Fruit fly (Drosophila melanogaster) whole organism, embryonic: Measurements from ENCODE around the gene CG43354.
A peak's percentile ranks its signal among the peaks of the same experiment; 100 is the strongest.

Source experiments
- Atf-2 ChIP-seq: fragments of 200-800 bp; sonication (Bioruptor generic); optimal IDR thresholded peaks from 2 replicates; lab custom pipeline; 2016; ENCODE audit warnings: missing biosample characterization, missing genetic modification characterization
- BEAF-32 ChIP-seq: fragments of 200-800 bp; sonication (Bioruptor generic); optimal IDR thresholded peaks from 3 replicates; lab custom pipeline; 2017; ENCODE audit warnings: missing biosample characterization, missing genetic modification characterization, mild to moderate bottlenecking, moderate library complexity, missing genetic modification reagents
- Blimp-1 ChIP-seq: fragments of 200-800 bp; sonication (Bioruptor generic); optimal IDR thresholded peaks from 3 replicates; lab custom pipeline; 2018; ENCODE audit warnings: missing biosample characterization, missing genetic modification characterization, mild to moderate bottlenecking, moderate library complexity, missing genetic modification reagents
- CG10366 ChIP-seq: fragments of 200-800 bp; sonication (Bioruptor generic); IDR thresholded peaks from 2 replicates; pipeline ENCODE4 v1.3.6; 2022; ENCODE audit warnings: missing biosample characterization, missing genetic modification characterization
- CG11723 ChIP-seq: fragments of 200-800 bp; sonication (Bioruptor generic); optimal IDR thresholded peaks from 2 replicates; lab custom pipeline; 2017; ENCODE audit warnings: missing biosample characterization, mild to moderate bottlenecking, missing genetic modification characterization
- CG12744 ChIP-seq: fragments of 200-800 bp; sonication (Bioruptor generic); optimal IDR thresholded peaks from 2 replicates; lab custom pipeline; 2016; ENCODE audit warnings: missing biosample characterization, missing genetic modification characterization
- CG13775 ChIP-seq: fragments of 200-800 bp; sonication (Bioruptor generic); optimal IDR thresholded peaks from 3 replicates; lab custom pipeline; 2017; ENCODE audit warnings: missing biosample characterization, mild to moderate bottlenecking, missing genetic modification characterization
- CG16813 ChIP-seq: fragments of 200-800 bp; sonication (Bioruptor generic); IDR thresholded peaks from 3 replicates; pipeline ENCODE4 v1.3.6; 2022; ENCODE audit warnings: missing biosample characterization, missing genetic modification characterization; ENCODE audit not compliant: partially characterized antibody
- CG16863 ChIP-seq: fragments of 200-800 bp; sonication (Bioruptor generic); optimal IDR thresholded peaks from 3 replicates; lab custom pipeline; 2016; ENCODE audit warnings: missing biosample characterization, missing genetic modification characterization
- CG17328 ChIP-seq: fragments of 200-800 bp; sonication (Bioruptor generic); IDR thresholded peaks from 2 replicates; pipeline ENCODE4 v1.3.6; 2022; ENCODE audit warnings: missing biosample characterization, missing genetic modification characterization
- CG17385 ChIP-seq: fragments of 200-800 bp; sonication (Bioruptor generic); optimal IDR thresholded peaks from 3 replicates; lab custom pipeline; 2018; ENCODE audit warnings: missing biosample characterization, mild to moderate bottlenecking, missing genetic modification characterization
- CG2129 ChIP-seq: fragments of 200-800 bp; sonication (Bioruptor generic); IDR thresholded peaks from 2 replicates; pipeline ENCODE4 v1.3.6; 2022; ENCODE audit warnings: missing biosample characterization, missing genetic modification characterization; ENCODE audit not compliant: partially characterized antibody
- CG3281 ChIP-seq: fragments of 200-800 bp; sonication (Bioruptor generic); optimal IDR thresholded peaks from 3 replicates; lab custom pipeline; 2017; ENCODE audit warnings: missing biosample characterization, mild to moderate bottlenecking, missing genetic modification characterization
- CG4282 ChIP-seq: fragments of 200-800 bp; sonication (Bioruptor generic); optimal IDR thresholded peaks from 2 replicates; lab custom pipeline; 2016; ENCODE audit warnings: missing biosample characterization, missing genetic modification characterization
- CG4730 ChIP-seq: fragments of 200-800 bp; sonication (Bioruptor generic); IDR thresholded peaks from 2 replicates; pipeline ENCODE4 v1.3.6; 2022; ENCODE audit warnings: missing biosample characterization, missing genetic modification characterization
- CG4820 ChIP-seq: fragments of 200-800 bp; sonication (Bioruptor generic); optimal IDR thresholded peaks from 3 replicates; lab custom pipeline; 2016; ENCODE audit warnings: missing biosample characterization, missing genetic modification characterization
- CG6654 ChIP-seq: fragments of 200-800 bp; sonication (Bioruptor generic); optimal IDR thresholded peaks from 2 replicates; lab custom pipeline; 2017; ENCODE audit warnings: missing biosample characterization, mild to moderate bottlenecking, missing genetic modification characterization
- CG6791 ChIP-seq: fragments of 200-800 bp; sonication (Bioruptor generic); IDR thresholded peaks from 3 replicates; pipeline ENCODE4 v1.3.6; 2022; ENCODE audit warnings: missing biosample characterization, missing genetic modification characterization; ENCODE audit not compliant: partially characterized antibody
- CG8359 ChIP-seq: fragments of 200-800 bp; sonication (Bioruptor generic); optimal IDR thresholded peaks from 2 replicates; lab custom pipeline; 2017; ENCODE audit warnings: missing biosample characterization, mild to moderate bottlenecking, missing genetic modification characterization, borderline replicate concordance
- CG8388 ChIP-seq: fragments of 200-800 bp; sonication (Bioruptor generic); optimal IDR thresholded peaks from 2 replicates; lab custom pipeline; 2019; ENCODE audit warnings: missing biosample characterization, mild to moderate bottlenecking, missing genetic modification characterization, moderate library complexity
- CG9437 ChIP-seq: fragments of 200-800 bp; sonication (Bioruptor generic); optimal IDR thresholded peaks from 2 replicates; lab custom pipeline; 2018; ENCODE audit warnings: missing biosample characterization, mild to moderate bottlenecking, missing genetic modification characterization
- CG9727 ChIP-seq: fragments of 200-800 bp; sonication (Bioruptor generic); optimal IDR thresholded peaks from 3 replicates; lab custom pipeline; 2017; ENCODE audit warnings: missing biosample characterization, mild to moderate bottlenecking, missing genetic modification characterization
- CG9797 ChIP-seq: fragments of 200-800 bp; sonication (Bioruptor generic); optimal IDR thresholded peaks from 3 replicates; lab custom pipeline; 2018; ENCODE audit warnings: missing biosample characterization, mild to moderate bottlenecking, missing genetic modification characterization
- CHES-1-like ChIP-seq: fragments of 200-800 bp; sonication (Bioruptor generic); optimal IDR thresholded peaks from 2 replicates; lab custom pipeline; 2016; ENCODE audit warnings: missing biosample characterization, missing genetic modification characterization
- Dip3 ChIP-seq: fragments of 200-800 bp; sonication (Bioruptor generic); optimal IDR thresholded peaks from 3 replicates; lab custom pipeline; 2016; ENCODE audit warnings: missing biosample characterization, missing genetic modification characterization
- E2f1 ChIP-seq: fragments of 200-800 bp; sonication (Bioruptor generic); IDR thresholded peaks from 2 replicates; pipeline ENCODE4 v1.3.6; 2022; ENCODE audit warnings: missing biosample characterization, missing genetic modification characterization
- HLH3B ChIP-seq: fragments of 200-800 bp; sonication (Bioruptor generic); IDR thresholded peaks from 2 replicates; pipeline ENCODE4 v1.3.6; 2022; ENCODE audit warnings: missing biosample characterization, missing genetic modification characterization
- HmgZ ChIP-seq: fragments of 200-800 bp; sonication (Bioruptor generic); optimal IDR thresholded peaks from 2 replicates; lab custom pipeline; 2018; ENCODE audit warnings: missing biosample characterization, mild to moderate bottlenecking, missing genetic modification characterization
- Hr78 ChIP-seq, 2 experiments: fragments of 200-800 bp in 1 of 2; fragments of >200 bp in 1 of 2; sonication (Bioruptor generic) in 1 of 2; optimal IDR thresholded peaks; 2 replicates each; lab custom pipeline; 2017 to 2019; ENCODE audit warnings: missing biosample characterization in 2 of 2, missing genetic modification characterization in 2 of 2, mild to moderate bottlenecking in 1 of 2, moderate library complexity in 1 of 2
- Jarid2 ChIP-seq: fragments of 200-800 bp; sonication (Bioruptor generic); optimal IDR thresholded peaks from 3 replicates; lab custom pipeline; 2017; ENCODE audit warnings: mild to moderate bottlenecking, missing biosample characterization, missing genetic modification reagents, missing genetic modification characterization
- Kr ChIP-seq: fragments of 200-800 bp; sonication (Bioruptor generic); optimal IDR thresholded peaks from 2 replicates; lab custom pipeline; 2017; ENCODE audit warnings: missing biosample characterization, mild to moderate bottlenecking, missing genetic modification characterization
- Lhr ChIP-seq: fragments of 200-800 bp; sonication (Bioruptor generic); optimal IDR thresholded peaks from 3 replicates; lab custom pipeline; 2017; ENCODE audit warnings: mild to moderate bottlenecking, missing biosample characterization, missing genetic modification reagents, missing genetic modification characterization
- Lim3 ChIP-seq: fragments of 200-800 bp; sonication (Bioruptor generic); IDR thresholded peaks from 2 replicates; pipeline ENCODE4 v1.3.6; 2022; ENCODE audit warnings: missing biosample characterization, missing genetic modification characterization
- Meics ChIP-seq: fragments of 200-800 bp; sonication (Bioruptor generic); optimal IDR thresholded peaks from 2 replicates; lab custom pipeline; 2017; ENCODE audit warnings: missing biosample characterization, mild to moderate bottlenecking, missing genetic modification characterization
- Nf-YA ChIP-seq: fragments of 200-800 bp; sonication (Bioruptor generic); IDR thresholded peaks from 2 replicates; pipeline ENCODE4 v1.3.6; 2022; ENCODE audit warnings: missing biosample characterization, missing genetic modification characterization
- Poxn ChIP-seq: fragments of 200-800 bp; sonication (Bioruptor generic); IDR thresholded peaks from 2 replicates; pipeline ENCODE4 v1.3.6; 2022; ENCODE audit warnings: missing biosample characterization, missing genetic modification characterization
- Side ChIP-seq: fragments of 200-800 bp; sonication (Bioruptor generic); optimal IDR thresholded peaks from 2 replicates; lab custom pipeline; 2016; ENCODE audit warnings: missing biosample characterization, missing genetic modification characterization
- bbx ChIP-seq: fragments of 200-800 bp; sonication (Bioruptor generic); IDR thresholded peaks from 2 replicates; pipeline ENCODE4 v1.3.6; 2022; ENCODE audit warnings: missing biosample characterization, missing genetic modification characterization; ENCODE audit not compliant: partially characterized antibody
- cg ChIP-seq: fragments of 200-800 bp; sonication (Bioruptor generic); optimal IDR thresholded peaks from 3 replicates; lab custom pipeline; 2019; ENCODE audit warnings: missing biosample characterization, mild to moderate bottlenecking, missing genetic modification characterization, moderate library complexity
- chn ChIP-seq: fragments of 200-800 bp; sonication (Bioruptor generic); optimal IDR thresholded peaks from 2 replicates; lab custom pipeline; 2016; ENCODE audit warnings: missing biosample characterization, missing genetic modification characterization
- crc ChIP-seq: fragments of 200-800 bp; sonication (Bioruptor generic); optimal IDR thresholded peaks from 2 replicates; lab custom pipeline; 2016; ENCODE audit warnings: missing biosample characterization, missing genetic modification characterization
- gfzf ChIP-seq: fragments of 200-800 bp; sonication (Bioruptor generic); optimal IDR thresholded peaks from 2 replicates; lab custom pipeline; 2016; ENCODE audit warnings: missing biosample characterization, mild to moderate bottlenecking, missing genetic modification characterization, moderate library complexity
- gt ChIP-seq: fragments of 200-800 bp; sonication (Bioruptor generic); IDR thresholded peaks from 2 replicates; pipeline ENCODE4 v1.3.6; 2022; ENCODE audit warnings: missing biosample characterization, missing genetic modification characterization
- hth ChIP-seq: fragments of >200 bp; optimal IDR thresholded peaks from 2 replicates; lab custom pipeline; 2017; ENCODE audit warnings: inconsistent platforms
- insv ChIP-seq, 2 experiments: fragments of 200-800 bp; sonication (Bioruptor generic); optimal IDR thresholded peaks; 3 replicates each; lab custom pipeline; 2016 to 2018; ENCODE audit warnings: missing biosample characterization in 2 of 2, missing genetic modification characterization in 2 of 2
- ken ChIP-seq: fragments of 200-800 bp; sonication (Bioruptor generic); IDR thresholded peaks from 3 replicates; pipeline ENCODE4 v1.3.6; 2022; ENCODE audit warnings: missing biosample characterization, missing genetic modification characterization
- mld ChIP-seq: fragments of 200-800 bp; sonication (Bioruptor generic); IDR thresholded peaks from 3 replicates; pipeline ENCODE4 v1.3.6; 2022; ENCODE audit warnings: missing biosample characterization, missing genetic modification characterization; ENCODE audit not compliant: partially characterized antibody
- nmo ChIP-seq: fragments of 200-800 bp; sonication (Bioruptor generic); optimal IDR thresholded peaks from 2 replicates; lab custom pipeline; 2018; ENCODE audit warnings: missing biosample characterization, mild to moderate bottlenecking, missing genetic modification characterization, moderate library complexity
- sens ChIP-seq: fragments of 200-800 bp; sonication (Bioruptor generic); peaks from one replicate; lab custom pipeline; 2016; ENCODE audit warnings: missing biosample characterization, missing genetic modification characterization
- sob ChIP-seq: fragments of 200-800 bp; sonication (Bioruptor generic); IDR thresholded peaks from 2 replicates; pipeline ENCODE4 v1.3.6; 2022; ENCODE audit warnings: missing biosample characterization, missing genetic modification characterization
- twi ChIP-seq: fragments of 200-800 bp; optimal IDR thresholded peaks from 2 replicates; lab custom pipeline; 2019; ENCODE audit warnings: missing biosample characterization, mild to moderate bottlenecking, missing genetic modification characterization, moderate library complexity

Gene CG43354

DNA sequence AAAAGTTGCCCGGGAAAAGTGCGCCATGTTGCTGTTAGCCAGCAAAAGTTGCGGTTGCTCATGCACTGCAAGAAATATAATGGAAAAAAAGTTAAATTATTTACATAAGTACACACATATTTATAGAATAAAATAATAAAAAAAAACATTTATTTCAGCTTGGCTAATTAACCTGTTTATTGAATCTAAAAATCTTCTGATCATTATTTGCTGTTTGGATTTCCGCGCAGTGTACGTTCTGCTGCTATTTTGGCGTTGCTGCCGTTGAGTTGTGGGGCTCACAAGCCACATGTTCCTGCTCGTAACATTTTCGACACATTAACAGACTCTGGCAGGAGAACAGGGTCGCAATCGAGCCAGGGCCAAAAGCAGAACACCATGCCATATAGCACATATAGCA lies 1.2 kb upstream of the CG43354 start (continued):
- no peak for TF ChIP-seq CG6791 (GFP tag; lab: Robert Waterston, UW)
- TF ChIP-seq CG16863 (GFP tag; lab: Kevin White, UChicago): no peak
- TF ChIP-seq CHES-1-like: no peak
- no peak for TF ChIP-seq twi (tag; lab: Kevin White, UChicago)
- no peak for TF ChIP-seq cg (GFP tag; lab: Kevin White, UChicago)
- TF ChIP-seq CG9797 (GFP tag; lab: Kevin White, UChicago): no peak
- peak; percentile 52 for TF ChIP-seq CG17385
- peak; percentile 57 for TF ChIP-seq CG4820 (GFP tag; lab: Kevin White, UChicago)
- no peak for TF ChIP-seq crc (GFP tag; lab: Kevin White, UChicago)
- TF ChIP-seq gfzf (GFP tag; lab: Kevin White, UChicago): no peak
- peak; percentile 39 for TF ChIP-seq CG9437
- peak; percentile 82 for TF ChIP-seq Blimp-1 (GFP tag; lab: Kevin White, UChicago)
- TF ChIP-seq BEAF-32 (GFP tag; lab: Kevin White, UChicago): no peak
- no peak for TF ChIP-seq Lim3 (GFP tag; lab: Robert Waterston, UW)
- no peak for TF ChIP-seq CG16813
- peak; percentile 54 for TF ChIP-seq Meics (GFP tag; lab: Kevin White, UChicago)
- no peak for TF ChIP-seq insv (GFP tag; optimal IDR thresholded peaks at IDR 0.05; lab: Kevin White, UChicago)
- TF ChIP-seq CG17328 (GFP tag; lab: Robert Waterston, UW): peak; percentile 52; the same call in 1 of the 2 replicates
- peak; percentile 69 for TF ChIP-seq CG8359 (GFP tag; lab: Kevin White, UChicago)
- TF ChIP-seq CG11723 (GFP tag; lab: Kevin White, UChicago): no peak
- no peak for TF ChIP-seq Atf-2 (GFP tag; lab: Kevin White, UChicago)
- TF ChIP-seq HmgZ: no peak
- peak; percentile 24 for TF ChIP-seq CG3281
- TF ChIP-seq CG12744 (GFP tag; lab: Kevin White, UChicago): no peak
- no peak for TF ChIP-seq Jarid2 (GFP tag; lab: Kevin White, UChicago)
- peak; percentile 70 for TF ChIP-seq HLH3B (GFP tag; lab: Robert Waterston, UW)
- no peak for TF ChIP-seq CG4730 (GFP tag; lab: Robert Waterston, UW)
- peak; percentile 4 for TF ChIP-seq CG6654 (GFP tag; lab: Kevin White, UChicago)
- TF ChIP-seq CG13775 (GFP tag; lab: Kevin White, UChicago): peak; percentile 54
- TF ChIP-seq CG9727 (GFP tag; lab: Kevin White, UChicago): peak; percentile 44
- TF ChIP-seq gt: no peak
- TF ChIP-seq CG4282 (GFP tag; lab: Kevin White, UChicago): no peak
- peak; percentile 50; the same call in 1 of the 2 replicates for TF ChIP-seq Nf-YA (GFP tag; lab: Robert Waterston, UW)
- TF ChIP-seq mld: no peak
- TF ChIP-seq Hr78 (GFP tag; optimal IDR thresholded peaks at IDR 0.05; lab: Kevin White, UChicago): peak in 1 of 2 experiments; percentile 5
- TF ChIP-seq chn (GFP tag; lab: Kevin White, UChicago): no peak
- TF ChIP-seq ken (GFP tag; lab: Robert Waterston, UW): peak; percentile 39; the same call in 1 of the 3 replicates
- no peak for TF ChIP-seq Side (GFP tag; lab: Kevin White, UChicago)
- no peak for TF ChIP-seq CG2129 (GFP tag; lab: Robert Waterston, UW)
- TF ChIP-seq hth (lab: Kevin White, UChicago): no peak
- TF ChIP-seq CG8388 (GFP tag; lab: Kevin White, UChicago): peak; percentile 49
- TF ChIP-seq CG10366 (GFP tag; lab: Robert Waterston, UW): peak; percentile 52; the same call in 1 of the 2 replicates
- TF ChIP-seq E2f1 (GFP tag; lab: Robert Waterston, UW): peak; percentile 69
- no peak for TF ChIP-seq Poxn
- TF ChIP-seq bbx (GFP tag; lab: Robert Waterston, UW): no peak
- TF ChIP-seq sens: peak; percentile 66
- TF ChIP-seq Lhr (GFP tag; lab: Kevin White, UChicago): peak; percentile 1
- TF ChIP-seq Dip3 (GFP tag; lab: Kevin White, UChicago): no peak
- TF ChIP-seq sob (GFP tag; lab: Robert Waterston, UW): peak; percentile 33; the same call in 1 of the 2 replicates
- TF ChIP-seq nmo (GFP tag; lab: Kevin White, UChicago): peak; percentile 55
- TF ChIP-seq Kr (GFP tag; lab: Kevin White, UChicago): no peak
